Fruit fly (Drosophila melanogaster) whole organism, adult: ENCODE measurements around the gene CG31804.
A peak's percentile ranks its signal among the peaks of the same experiment; 100 is the strongest.

Experiments
- CG11617 ChIP-seq: fragments of 200-800 bp; sonication (Bioruptor generic); optimal IDR thresholded peaks from 2 replicates; lab custom pipeline; 2017; ENCODE audit warnings: mild to moderate bottlenecking, missing biosample characterization, missing genetic modification reagents, missing genetic modification characterization
- CG12768 ChIP-seq: fragments of 200-800 bp; sonication (Bioruptor generic); optimal IDR thresholded peaks from 2 replicates; lab custom pipeline; 2017; ENCODE audit warnings: missing biosample characterization, missing genetic modification characterization, mild to moderate bottlenecking, moderate library complexity, missing genetic modification reagents
- CG5204 ChIP-seq: fragments of 200-800 bp; sonication (Bioruptor generic); optimal IDR thresholded peaks from 2 replicates; lab custom pipeline; 2016; ENCODE audit warnings: missing biosample characterization, missing genetic modification characterization
- CG7045 ChIP-seq: fragments of 200-800 bp; sonication (Bioruptor generic); optimal IDR thresholded peaks from 2 replicates; lab custom pipeline; 2017; ENCODE audit warnings: missing biosample characterization, mild to moderate bottlenecking, missing genetic modification characterization
- CG7101 ChIP-seq: fragments of 200-800 bp; sonication (Bioruptor generic); optimal IDR thresholded peaks from 2 replicates; lab custom pipeline; 2018; ENCODE audit warnings: missing biosample characterization, mild to moderate bottlenecking, missing genetic modification characterization, moderate library complexity
- Clk ChIP-seq: fragments of 200-800 bp; sonication (Bioruptor generic); optimal IDR thresholded peaks from 2 replicates; lab custom pipeline; 2017; ENCODE audit warnings: missing biosample characterization, missing genetic modification characterization
- Mnt ChIP-seq: fragments of 200-800 bp; sonication (Bioruptor generic); optimal IDR thresholded peaks from 2 replicates; lab custom pipeline; 2016; ENCODE audit warnings: missing biosample characterization, mild to moderate bottlenecking, missing genetic modification characterization
- bab1 ChIP-seq: fragments of 200-800 bp; sonication (Bioruptor generic); optimal IDR thresholded peaks from 3 replicates; lab custom pipeline; 2019; ENCODE audit warnings: missing biosample characterization, mild to moderate bottlenecking, missing genetic modification characterization, moderate library complexity
- cic ChIP-seq: fragments of 200-800 bp; sonication (Bioruptor generic); optimal IDR thresholded peaks from 2 replicates; lab custom pipeline; 2017; ENCODE audit warnings: missing biosample characterization, mild to moderate bottlenecking, missing genetic modification characterization, moderate library complexity
- cnc ChIP-seq, 2 experiments: fragments of >200 bp; optimal IDR thresholded peaks; 2 replicates each; lab custom pipeline; 2017
- kay ChIP-seq: fragments of 200-800 bp; sonication (Bioruptor generic); peaks from one replicate; lab custom pipeline; 2016; ENCODE audit warnings: missing biosample characterization, missing genetic modification characterization, borderline replicate concordance
- ovo ChIP-seq: fragments of 200-800 bp; sonication (Bioruptor generic); optimal IDR thresholded peaks from 2 replicates; lab custom pipeline; 2016; ENCODE audit warnings: missing biosample characterization, missing genetic modification characterization
- pad ChIP-seq: fragments of 200-800 bp; sonication (Bioruptor generic); optimal IDR thresholded peaks from 3 replicates; lab custom pipeline; 2017; ENCODE audit warnings: missing biosample characterization, missing genetic modification characterization, mild to moderate bottlenecking, moderate library complexity, missing genetic modification reagents
- toe ChIP-seq: fragments of 200-800 bp; sonication (Bioruptor generic); optimal IDR thresholded peaks from 2 replicates; lab custom pipeline; 2016; ENCODE audit warnings: missing biosample characterization, missing genetic modification characterization

dm6 chr2L:17378767-17379301 lies 15.5 kb downstream of the CG31804 start:
- peak; percentile 70 for TF ChIP-seq Mnt
- no peak for TF ChIP-seq cnc (optimal IDR thresholded peaks at IDR 0.05; lab: Kevin White, UChicago)
- TF ChIP-seq toe: peak; percentile 69
- TF ChIP-seq CG12768 (GFP tag; lab: Kevin White, UChicago): peak; percentile 67
- peak; percentile 77 for TF ChIP-seq kay
- peak; percentile 95 for TF ChIP-seq bab1 (GFP tag; lab: Kevin White, UChicago)
- TF ChIP-seq CG7101 (tag; lab: Kevin White, UChicago): peak; percentile 93
- peak; percentile 82 for TF ChIP-seq CG5204 (GFP tag; lab: Kevin White, UChicago)
- TF ChIP-seq cic: peak; percentile 44
- no peak for TF ChIP-seq ovo (GFP tag; lab: Kevin White, UChicago)
- TF ChIP-seq CG7045 (GFP tag; lab: Kevin White, UChicago): peak; percentile 92
- TF ChIP-seq Clk (GFP tag; lab: Kevin White, UChicago): peak; percentile 51
- peak; percentile 73 for TF ChIP-seq pad (GFP tag; lab: Kevin White, UChicago)
- TF ChIP-seq CG11617 (GFP tag; lab: Kevin White, UChicago): peak; percentile 85
